Fruit fly (Drosophila melanogaster): Measurements from ENCODE around the gene QC.

Gene QC

dm6 chr3L:5869614-5870204 is 32.5 kb downstream of the QC start (continued):
- TF ChIP-seq CG10669 (GFP tag; optimal IDR thresholded peaks at IDR 0.05) = no peak
- TF ChIP-seq CG6854 (GFP tag; optimal IDR thresholded peaks at IDR 0.05) = no peak
- no peak for TF ChIP-seq Ets21C (GFP tag; optimal IDR thresholded peaks at IDR 0.05)
- TF ChIP-seq vri (GFP tag; optimal IDR thresholded peaks at IDR 0.05) = no peak
- no peak for TF ChIP-seq achi (GFP tag; optimal IDR thresholded peaks at IDR 0.05)
- TF ChIP-seq Hr38 (GFP tag; optimal IDR thresholded peaks at IDR 0.05) = no peak
- peak; percentile 51 for TF ChIP-seq CG11902 (GFP tag; optimal IDR thresholded peaks at IDR 0.05)

dm6 chr3L:5866924-5867323 is 35.3 kb downstream of the QC start:
- TF ChIP-seq topi (GFP tag; optimal IDR thresholded peaks at IDR 0.05) (peak; percentile 59), CG34406 (GFP tag; optimal IDR thresholded peaks at IDR 0.05) (no peak), CG6808 (GFP tag; optimal IDR thresholded peaks at IDR 0.05) (peak; percentile 11), Blimp-1 (GFP tag; optimal IDR thresholded peaks at IDR 0.05) (no peak), CG7368 (GFP tag; optimal IDR thresholded peaks at IDR 0.05) (no peak), CG11762 (GFP tag; optimal IDR thresholded peaks at IDR 0.05; ENCODE audit: insufficient read depth) (no peak), Eip78C (GFP tag) (peak; percentile 86), CG1621 (tag; optimal IDR thresholded peaks at IDR 0.05) (no peak), Sox14 (GFP tag; optimal IDR thresholded peaks at IDR 0.05) (peak; percentile 34), Sox102F (GFP tag; optimal IDR thresholded peaks at IDR 0.05) (peak; percentile 64), dsx (GFP tag; optimal IDR thresholded peaks at IDR 0.05; ENCODE audit: poor library complexity, severe bottlenecking) (no peak), CG6276 (GFP tag; optimal IDR thresholded peaks at IDR 0.05) (no peak), fd59A (GFP tag; optimal IDR thresholded peaks at IDR 0.05) (no peak), achi (GFP tag; optimal IDR thresholded peaks at IDR 0.05) (peak; percentile 27), ss (GFP tag; optimal IDR thresholded peaks at IDR 0.05) (no peak), CG3919 (GFP tag; optimal IDR thresholded peaks at IDR 0.05) (peak; percentile 31), vri (GFP tag; optimal IDR thresholded peaks at IDR 0.05) (peak; percentile 26), OdsH (GFP tag; optimal IDR thresholded peaks at IDR 0.05) (peak; percentile 40), Hr39 (GFP tag; optimal IDR thresholded peaks at IDR 0.05) (peak; percentile 50), Met (GFP tag; optimal IDR thresholded peaks at IDR 0.05) (peak; percentile 66), Sox15 (GFP tag; optimal IDR thresholded peaks at IDR 0.05) (no peak), spab (GFP tag; optimal IDR thresholded peaks at IDR 0.05) (no peak), CG11902 (GFP tag; optimal IDR thresholded peaks at IDR 0.05) (peak; percentile 2), Eip75B (GFP tag; optimal IDR thresholded peaks at IDR 0.05) (peak; percentile 18), lz (GFP tag; optimal IDR thresholded peaks at IDR 0.05) (peak; percentile 42), CG4318 (GFP tag; optimal IDR thresholded peaks at IDR 0.05) (no peak), Eip93F (GFP tag; optimal IDR thresholded peaks at IDR 0.05) (no peak), CG16779 (tag; optimal IDR thresholded peaks at IDR 0.05) (no peak), Hr38 (GFP tag; optimal IDR thresholded peaks at IDR 0.05) (no peak), CG3032 (tag; optimal IDR thresholded peaks at IDR 0.05) (no peak), Gug (GFP tag; IDR thresholded peaks at IDR 0.05) (no peak), pdm3 (GFP tag; optimal IDR thresholded peaks at IDR 0.05) (peak; percentile 49), CG9139 (GFP tag; optimal IDR thresholded peaks at IDR 0.05) (no peak), acj6 (GFP tag; optimal IDR thresholded peaks at IDR 0.05) (peak; percentile 32), Ets96B (tag; optimal IDR thresholded peaks at IDR 0.05) (no peak), CG15336 (GFP tag; IDR thresholded peaks at IDR 0.05) (no peak), fkh (GFP tag; optimal IDR thresholded peaks at IDR 0.05) (no peak), net (GFP tag; optimal IDR thresholded peaks at IDR 0.05) (no peak), cyc (GFP tag; optimal IDR thresholded peaks at IDR 0.05) (peak; percentile 60), CG6163 (GFP tag; IDR thresholded peaks at IDR 0.05) (no peak), svp (GFP tag) (peak; percentile 89), esn (GFP tag; optimal IDR thresholded peaks at IDR 0.05) (peak; percentile 72), eg (GFP tag; IDR thresholded peaks at IDR 0.05) (no peak), CG32006 (GFP tag; optimal IDR thresholded peaks at IDR 0.05) (no peak), CG8319 (GFP tag; optimal IDR thresholded peaks at IDR 0.05) (no peak), Hr4 (GFP tag; optimal IDR thresholded peaks at IDR 0.05) (no peak), fd85E (GFP tag; optimal IDR thresholded peaks at IDR 0.05) (no peak)
